Worm (Caenorhabditis elegans): ENCODE measurements around the gene gldi-7.

- TF ChIP-seq pqm-1 (tag; optimal IDR thresholded peaks at IDR 0.05) (no peak), pag-3 (tag; optimal IDR thresholded peaks at IDR 0.05; ENCODE audit: borderline replicate concordance) (no peak), ttx-3 (tag; optimal IDR thresholded peaks at IDR 0.05) (no peak), hlh-6 (tag; optimal IDR thresholded peaks at IDR 0.05) (no peak), ama-1 (optimal IDR thresholded peaks at IDR 0.05) (no peak), nhr-11 (tag; optimal IDR thresholded peaks at IDR 0.05) (no peak), ceh-31 (tag; optimal IDR thresholded peaks at IDR 0.05) (no peak), ceh-22 (tag; optimal IDR thresholded peaks at IDR 0.05) (no peak)
Measured at ce11 chrII:8484546-8484945, 46.5 kb downstream of the gldi-7 start.
